Worm (Caenorhabditis elegans): ENCODE data around the gene F55A11.4.

Gene F55A11.4

DNA sequence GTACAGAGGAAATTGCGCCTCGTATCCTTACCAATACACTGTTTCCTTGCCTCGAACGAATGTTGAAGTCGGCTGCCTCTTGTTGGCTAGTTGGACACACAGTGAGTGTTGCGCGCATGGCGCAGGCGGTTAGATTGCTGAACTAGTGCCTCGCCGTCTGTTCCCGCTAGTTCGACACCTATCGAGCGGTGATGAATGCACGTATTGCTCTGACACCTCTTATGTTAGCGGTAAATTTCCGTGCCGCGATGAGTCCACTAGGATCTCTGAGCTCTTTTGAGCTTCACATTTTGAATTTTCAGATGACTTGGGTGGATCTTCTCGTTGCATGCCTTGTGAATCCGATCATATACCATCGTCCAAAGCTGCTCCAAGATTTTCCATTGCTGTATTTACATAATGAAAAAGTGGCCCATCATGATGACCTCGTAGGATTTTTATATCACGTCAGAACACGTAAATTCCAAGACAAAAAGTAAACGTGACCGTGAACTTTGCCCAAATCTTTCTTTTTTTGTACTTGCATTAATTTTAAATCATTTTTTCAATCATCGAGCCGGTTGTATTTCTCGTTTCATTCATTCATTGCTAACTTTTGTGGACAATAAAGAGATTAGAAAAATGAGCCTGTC lies 12.7 kb downstream of the F55A11.4 start, which contains the start of gene F55A11.11 (continued):
- peak; percentile 47 for TF ChIP-seq egl-13 (tag; optimal IDR thresholded peaks at IDR 0.05)
- TF ChIP-seq nhr-19 (GFP tag; conservative IDR thresholded peaks at IDR 0.05): peak; percentile 70
- peak; percentile 82 for TF ChIP-seq nhr-20 (tag; optimal IDR thresholded peaks at IDR 0.05)
- no peak for TF ChIP-seq nhr-28 (tag; optimal IDR thresholded peaks at IDR 0.05)
- TF ChIP-seq ztf-11 (tag; optimal IDR thresholded peaks at IDR 0.05): peak in 1 of 2 experiments; percentile 23
- no peak for TF ChIP-seq ets-5 (GFP tag; IDR thresholded peaks at IDR 0.05)
- peak; percentile 47 for TF ChIP-seq fkh-8 (tag; optimal IDR thresholded peaks at IDR 0.05)
- TF ChIP-seq mab-9 (GFP tag; IDR thresholded peaks at IDR 0.05): peak; percentile 49; the same call in 1 of the 2 replicates
- TF ChIP-seq lin-15B (tag; optimal IDR thresholded peaks at IDR 0.05): no peak
- peak; percentile 35 for TF ChIP-seq nhr-77 (tag; optimal IDR thresholded peaks at IDR 0.05)
- peak; percentile 78 for TF ChIP-seq C16A3.4 (tag; optimal IDR thresholded peaks at IDR 0.05)
- TF ChIP-seq dpl-1 (GFP tag; optimal IDR thresholded peaks at IDR 0.05): peak; percentile 43 to 54 (median 51)
- peak; percentile 63 to 81 for TF ChIP-seq lin-35 (GFP tag; optimal IDR thresholded peaks at IDR 0.05)
- peak; percentile 62 for TF ChIP-seq fos-1 (tag; optimal IDR thresholded peaks at IDR 0.05)
- no peak for TF ChIP-seq nhr-84 (tag; optimal IDR thresholded peaks at IDR 0.05)
- no peak for TF ChIP-seq unc-30 (tag; optimal IDR thresholded peaks at IDR 0.05)
- TF ChIP-seq ceh-8 (GFP tag; optimal IDR thresholded peaks at IDR 0.05): no peak
- no peak for TF ChIP-seq hlh-4 (tag; optimal IDR thresholded peaks at IDR 0.05)
- TF ChIP-seq ceh-63 (GFP tag; optimal IDR thresholded peaks at IDR 0.05): no peak
- TF ChIP-seq mdl-1 (tag; optimal IDR thresholded peaks at IDR 0.05): peak in 1 of 2 experiments; percentile 72
- no peak for TF ChIP-seq sptf-1 (tag; optimal IDR thresholded peaks at IDR 0.05)
- TF ChIP-seq unc-62 (GFP tag; optimal IDR thresholded peaks at IDR 0.05): no peak
- peak; percentile 0 for TF ChIP-seq efl-3 (GFP tag; optimal IDR thresholded peaks at IDR 0.05)
- peak; percentile 62 for TF ChIP-seq nhr-85 (tag)
- TF ChIP-seq ceh-82 (tag; optimal IDR thresholded peaks at IDR 0.05): peak; percentile 47 to 67 (median 55)
- peak; percentile 9 for TF ChIP-seq nhr-12 (tag; optimal IDR thresholded peaks at IDR 0.05)
- peak; percentile 42 for TF ChIP-seq unc-86 (tag; optimal IDR thresholded peaks at IDR 0.05)
- TF ChIP-seq aly-2 (tag; optimal IDR thresholded peaks at IDR 0.05): no peak
- peak; percentile 41 for TF ChIP-seq tbx-2 (tag; optimal IDR thresholded peaks at IDR 0.05)
- peak; percentile 3 for TF ChIP-seq vab-15 (tag; optimal IDR thresholded peaks at IDR 0.05)
- TF ChIP-seq swsn-7 (tag; optimal IDR thresholded peaks at IDR 0.05): peak; percentile 72
- peak in 2 of 6 experiments; percentile 3 to 54 for TF ChIP-seq elt-3 (tag; optimal IDR thresholded peaks at IDR 0.05)
- TF ChIP-seq ceh-90 (tag; optimal IDR thresholded peaks at IDR 0.05): no peak
- peak; percentile 42 for TF ChIP-seq mep-1 (tag; optimal IDR thresholded peaks at IDR 0.05)
- no peak for TF ChIP-seq ces-1 (GFP tag; optimal IDR thresholded peaks at IDR 0.05)
- no peak for TF ChIP-seq fkh-4 (tag; optimal IDR thresholded peaks at IDR 0.05; ENCODE audit: borderline replicate concordance)
- peak; percentile 61 for TF ChIP-seq ztf-4 (tag; optimal IDR thresholded peaks at IDR 0.05)
- no peak for TF ChIP-seq fkh-10 (GFP tag; optimal IDR thresholded peaks at IDR 0.05)
- peak; percentile 14 for TF ChIP-seq pqm-1 (tag; optimal IDR thresholded peaks at IDR 0.05)
- no peak for TF ChIP-seq hpl-2 (GFP tag; optimal IDR thresholded peaks at IDR 0.05)
- TF ChIP-seq sox-4 (tag; optimal IDR thresholded peaks at IDR 0.05): no peak
- TF ChIP-seq aha-1 (tag; optimal IDR thresholded peaks at IDR 0.05): no peak
- no peak for TF ChIP-seq ceh-88 (GFP tag; IDR thresholded peaks at IDR 0.05)
- no peak for TF ChIP-seq unc-98 (GFP tag; IDR thresholded peaks at IDR 0.05)
- TF ChIP-seq jun-1 (tag; optimal IDR thresholded peaks at IDR 0.05): peak; percentile 35

Data from whole organism, L1 larva.